Worm (Caenorhabditis elegans) whole organism, mixed stage, embryonic: ENCODE data around the gene Y46H3A.5.

Experiments used
- elt-1 ChIP-seq: sonication (generic microtip); optimal IDR thresholded peaks from 2 replicates; lab custom pipeline; 2017; ENCODE audit warnings: missing genetic modification characterization, mild to moderate bottlenecking, missing compliant biosample characterization, antibody characterized with exemption, moderate library complexity, borderline replicate concordance; ENCODE audit not compliant: insufficient read depth
- elt-3 ChIP-seq: fragments of 150-350 bp; optimal IDR thresholded peaks from 2 replicates; lab custom pipeline; 2014; ENCODE audit warnings: missing biosample characterization, missing genetic modification characterization
- lsy-2 ChIP-seq: fragments of 150-350 bp; optimal IDR thresholded peaks from 2 replicates; lab custom pipeline; 2014; ENCODE audit warnings: missing biosample characterization, missing genetic modification characterization
- mls-2 ChIP-seq: sonication (generic microtip); optimal IDR thresholded peaks from 2 replicates; lab custom pipeline; 2016; ENCODE audit warnings: mild to moderate bottlenecking, missing genetic modification characterization, moderate library complexity, missing compliant biosample characterization
- nhr-237 ChIP-seq: fragments of 150-350 bp; optimal IDR thresholded peaks from 2 replicates; lab custom pipeline; 2014; ENCODE audit warnings: missing biosample characterization, missing genetic modification characterization
- nhr-76 ChIP-seq: sonication (generic microtip); optimal IDR thresholded peaks from 2 replicates; lab custom pipeline; 2017; ENCODE audit warnings: missing biosample characterization, missing genetic modification characterization

DNA sequence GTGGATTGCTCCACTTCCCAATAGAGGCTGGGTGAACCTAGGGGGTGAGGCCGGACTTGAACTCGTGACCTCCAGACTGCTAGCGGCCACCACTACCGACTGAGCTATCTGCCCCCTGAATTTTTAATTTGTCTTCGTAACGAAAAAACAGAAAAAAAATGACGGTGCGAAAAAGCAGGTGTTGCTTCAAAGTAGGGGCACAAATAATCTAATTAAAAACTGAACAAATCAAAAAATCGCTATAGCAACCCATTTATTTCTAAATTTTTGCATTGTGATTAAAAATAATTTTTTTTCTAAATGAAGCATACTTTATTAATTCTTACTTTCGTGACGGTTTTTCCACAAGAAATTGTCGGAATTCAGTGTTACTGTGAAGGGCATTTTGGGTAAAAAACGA, 16.8 kb downstream of the Y46H3A.5 start, which contains the start of gene F36H9.10:
- no peak for TF ChIP-seq elt-3
- TF ChIP-seq elt-1 (tag; lab: Kevin White, UChicago): no peak
- TF ChIP-seq lsy-2: no peak
- TF ChIP-seq nhr-237: no peak
- no peak for TF ChIP-seq mls-2 (tag; lab: Kevin White, UChicago)
- TF ChIP-seq nhr-76: no peak
